Fruit fly (Drosophila melanogaster): ENCODE results near the gene CG31869.
A peak's percentile ranks its signal among the peaks of the same experiment; 100 is the strongest.

The CG31869 gene

dm6 chr2L:10849511-10850191, 48.7 kb upstream of the CG31869 start, which contains the start of gene SmydA-3 (continued):
- TF ChIP-seq CG10209 (GFP tag; optimal IDR thresholded peaks at IDR 0.05): no peak
- no peak for TF ChIP-seq gsb (GFP tag; IDR thresholded peaks at IDR 0.05)
- TF ChIP-seq D19B (GFP tag; optimal IDR thresholded peaks at IDR 0.05): no peak
- TF ChIP-seq HHEX (GFP tag; optimal IDR thresholded peaks at IDR 0.05): peak; percentile 46
- TF ChIP-seq nerfin-1 (tag; optimal IDR thresholded peaks at IDR 0.05): no peak
- no peak for TF ChIP-seq CG1832 (GFP tag; optimal IDR thresholded peaks at IDR 0.05)
- no peak for TF ChIP-seq CG1792 (GFP tag; optimal IDR thresholded peaks at IDR 0.05)
- no peak for TF ChIP-seq MBD-R2 (GFP tag; IDR thresholded peaks at IDR 0.05)
- peak; percentile 26 for TF ChIP-seq ERR (GFP tag; optimal IDR thresholded peaks at IDR 0.05)
- no peak for TF ChIP-seq unc-4 (GFP tag; IDR thresholded peaks at IDR 0.05; ENCODE audit: partially characterized antibody)
- TF ChIP-seq Poxn (GFP tag; IDR thresholded peaks at IDR 0.05): no peak
- no peak for TF ChIP-seq kni (GFP tag; optimal IDR thresholded peaks at IDR 0.05)
- TF ChIP-seq Stat92E (GFP tag; optimal IDR thresholded peaks at IDR 0.05): no peak
- TF ChIP-seq Fer3 (tag; optimal IDR thresholded peaks at IDR 0.05): no peak
- TF ChIP-seq CG13775 (GFP tag; optimal IDR thresholded peaks at IDR 0.05): no peak
- no peak for TF ChIP-seq bbx (GFP tag; IDR thresholded peaks at IDR 0.05; ENCODE audit: partially characterized antibody)
- no peak for TF ChIP-seq CG30020 (tag; optimal IDR thresholded peaks at IDR 0.05)
- TF ChIP-seq CG1233 (GFP tag; optimal IDR thresholded peaks at IDR 0.05): no peak
- no peak for TF ChIP-seq tin (GFP tag; optimal IDR thresholded peaks at IDR 0.05)
- no peak for TF ChIP-seq Sox100B (GFP tag; optimal IDR thresholded peaks at IDR 0.05)
- no peak for TF ChIP-seq NC2α (GFP tag; optimal IDR thresholded peaks at IDR 0.05)
- TF ChIP-seq stwl (tag; optimal IDR thresholded peaks at IDR 0.05): no peak
- TF ChIP-seq CG12299 (tag; optimal IDR thresholded peaks at IDR 0.05): no peak
- no peak for TF ChIP-seq usp (GFP tag; optimal IDR thresholded peaks at IDR 0.05)
- TF ChIP-seq mam (GFP tag; optimal IDR thresholded peaks at IDR 0.05): no peak
- no peak for TF ChIP-seq amos (GFP tag; IDR thresholded peaks at IDR 0.05; ENCODE audit: partially characterized antibody)
- peak; percentile 45; the same call in 1 of the 2 replicates for TF ChIP-seq CG32532 (GFP tag; IDR thresholded peaks at IDR 0.05)
- no peak for TF ChIP-seq CG12769 (tag; optimal IDR thresholded peaks at IDR 0.05)
- TF ChIP-seq CG15073 (GFP tag; optimal IDR thresholded peaks at IDR 0.05): peak; percentile 89
- TF ChIP-seq hkb (optimal IDR thresholded peaks at IDR 0.05): no peak
- peak; percentile 71 for TF ChIP-seq hkb (GFP tag; IDR thresholded peaks at IDR 0.05)
- TF ChIP-seq CG6765 (GFP tag; optimal IDR thresholded peaks at IDR 0.05): peak; percentile 32
- TF ChIP-seq wor (GFP tag; IDR thresholded peaks at IDR 0.05): no peak
- no peak for TF ChIP-seq CG4854 (GFP tag; optimal IDR thresholded peaks at IDR 0.05)
- TF ChIP-seq Asciz (GFP tag; optimal IDR thresholded peaks at IDR 0.05): peak; percentile 5
- no peak for TF ChIP-seq CG11085 (GFP tag; IDR thresholded peaks at IDR 0.05)
- no peak for TF ChIP-seq Hr39 (optimal IDR thresholded peaks at IDR 0.05)
- no peak for TF ChIP-seq CG33213 (GFP tag; optimal IDR thresholded peaks at IDR 0.05)
- TF ChIP-seq her (GFP tag; optimal IDR thresholded peaks at IDR 0.05): no peak
- TF ChIP-seq pb (GFP tag; optimal IDR thresholded peaks at IDR 0.05): no peak
- no peak for TF ChIP-seq maf-S (GFP tag; optimal IDR thresholded peaks at IDR 0.05)
- TF ChIP-seq sd (tag; optimal IDR thresholded peaks at IDR 0.05): peak; percentile 62
- TF ChIP-seq CG8924 (tag; optimal IDR thresholded peaks at IDR 0.05): no peak
- TF ChIP-seq CG17186 (GFP tag; optimal IDR thresholded peaks at IDR 0.05): no peak
- no peak for TF ChIP-seq disco-r (GFP tag; optimal IDR thresholded peaks at IDR 0.05)
- peak; percentile 44 for TF ChIP-seq Meics (GFP tag; optimal IDR thresholded peaks at IDR 0.05)
- TF ChIP-seq nau (GFP tag; optimal IDR thresholded peaks at IDR 0.05): no peak
- no peak for TF ChIP-seq zen (tag; optimal IDR thresholded peaks at IDR 0.05)
- no peak for TF ChIP-seq Gug (GFP tag; IDR thresholded peaks at IDR 0.05)
- no peak for TF ChIP-seq lov (optimal IDR thresholded peaks at IDR 0.05)
- no peak for TF ChIP-seq lov (GFP tag; IDR thresholded peaks at IDR 0.05)
